Fruit fly (Drosophila melanogaster) whole organism, embryonic: ENCODE results near the gene CG16903.
A peak's percentile ranks its signal among the peaks of the same experiment; 100 is the strongest.

ENCODE experiments used
- Asciz ChIP-seq: fragments of 200-800 bp; sonication (Bioruptor generic); optimal IDR thresholded peaks from 2 replicates; lab custom pipeline; 2017; ENCODE audit warnings: missing biosample characterization, mild to moderate bottlenecking, missing genetic modification characterization, missing genetic modification reagents
- Bgb ChIP-seq: fragments of 200-800 bp; sonication (Bioruptor generic); IDR thresholded peaks from 2 replicates; pipeline ENCODE4 v1.3.6; 2022; ENCODE audit warnings: missing biosample characterization, missing genetic modification characterization; ENCODE audit not compliant: partially characterized antibody
- Blimp-1 ChIP-seq: fragments of 200-800 bp; sonication (Bioruptor generic); optimal IDR thresholded peaks from 3 replicates; lab custom pipeline; 2018; ENCODE audit warnings: missing biosample characterization, missing genetic modification characterization, mild to moderate bottlenecking, moderate library complexity, missing genetic modification reagents
- CG11695 ChIP-seq: fragments of 200-800 bp; sonication (Bioruptor generic); IDR thresholded peaks from 3 replicates; pipeline ENCODE4 v1.3.6; 2022; ENCODE audit warnings: missing biosample characterization, missing genetic modification characterization
- CG11696 ChIP-seq: fragments of 200-800 bp; sonication (Bioruptor generic); IDR thresholded peaks from 2 replicates; pipeline ENCODE4 v1.3.6; 2022; ENCODE audit warnings: missing biosample characterization, missing genetic modification characterization
- CG12155 ChIP-seq: fragments of 200-800 bp; sonication (Bioruptor generic); optimal IDR thresholded peaks from 3 replicates; lab custom pipeline; 2016; ENCODE audit warnings: missing biosample characterization, missing genetic modification characterization
- CG13775 ChIP-seq: fragments of 200-800 bp; sonication (Bioruptor generic); optimal IDR thresholded peaks from 3 replicates; lab custom pipeline; 2017; ENCODE audit warnings: missing biosample characterization, mild to moderate bottlenecking, missing genetic modification characterization
- CG15269 ChIP-seq: fragments of 200-800 bp; sonication (Bioruptor generic); optimal IDR thresholded peaks from 2 replicates; lab custom pipeline; 2018; ENCODE audit warnings: missing biosample characterization, mild to moderate bottlenecking, missing genetic modification characterization, moderate library complexity
- CG18011 ChIP-seq: fragments of 200-800 bp; sonication (Bioruptor generic); optimal IDR thresholded peaks from 2 replicates; lab custom pipeline; 2017; ENCODE audit warnings: missing biosample characterization, missing genetic modification characterization, mild to moderate bottlenecking, moderate library complexity, missing genotype
- CG2116 ChIP-seq: fragments of 200-800 bp; sonication (Bioruptor generic); optimal IDR thresholded peaks from 3 replicates; lab custom pipeline; 2018; ENCODE audit warnings: missing biosample characterization, mild to moderate bottlenecking, missing genetic modification characterization
- CG2120 ChIP-seq: fragments of 200-800 bp; sonication (Bioruptor generic); optimal IDR thresholded peaks from 3 replicates; lab custom pipeline; 2016; ENCODE audit warnings: missing biosample characterization, missing genetic modification characterization
- CG30403 ChIP-seq: fragments of 200-800 bp; sonication (Bioruptor generic); optimal IDR thresholded peaks from 3 replicates; lab custom pipeline; 2016; ENCODE audit warnings: missing biosample characterization, missing genetic modification characterization
- CG3163 ChIP-seq: fragments of 200-800 bp; sonication (Bioruptor generic); optimal IDR thresholded peaks from 3 replicates; lab custom pipeline; 2016; ENCODE audit warnings: missing biosample characterization, missing genetic modification characterization
- CG33557 ChIP-seq: fragments of 200-800 bp; sonication (Bioruptor generic); optimal IDR thresholded peaks from 2 replicates; lab custom pipeline; 2019; ENCODE audit warnings: missing biosample characterization, mild to moderate bottlenecking, missing genetic modification characterization, moderate library complexity
- CG34224 ChIP-seq: fragments of 200-800 bp; sonication (Bioruptor generic); IDR thresholded peaks from 3 replicates; pipeline ENCODE4 v1.3.6; 2022; ENCODE audit warnings: missing biosample characterization, missing genetic modification characterization; ENCODE audit not compliant: partially characterized antibody
- CG3726 ChIP-seq: fragments of 200-800 bp; sonication (Bioruptor generic); IDR thresholded peaks from 3 replicates; pipeline ENCODE4, ENCODE4 v1.3.6; 2022; ENCODE audit warnings: missing biosample characterization, missing genetic modification characterization
- CG4282 ChIP-seq: fragments of 200-800 bp; sonication (Bioruptor generic); optimal IDR thresholded peaks from 2 replicates; lab custom pipeline; 2016; ENCODE audit warnings: missing biosample characterization, missing genetic modification characterization
- Dip3 ChIP-seq: fragments of 200-800 bp; sonication (Bioruptor generic); optimal IDR thresholded peaks from 3 replicates; lab custom pipeline; 2016; ENCODE audit warnings: missing biosample characterization, missing genetic modification characterization
- ERR ChIP-seq: fragments of 200-800 bp; sonication (Bioruptor generic); optimal IDR thresholded peaks from 2 replicates; lab custom pipeline; 2016; ENCODE audit warnings: missing biosample characterization, missing genetic modification characterization
- Elba2 ChIP-seq: fragments of 200-800 bp; sonication (Bioruptor generic); optimal IDR thresholded peaks from 3 replicates; lab custom pipeline; 2016; ENCODE audit warnings: missing biosample characterization, missing genetic modification characterization
- GATAe ChIP-seq: fragments of 200-800 bp; sonication (Bioruptor generic); conservative IDR thresholded peaks from 2 replicates; pipeline ENCODE4 v1.3.6; 2022; ENCODE audit warnings: missing biosample characterization, missing genetic modification characterization
- HLH54F ChIP-seq: fragments of 200-800 bp; sonication (Bioruptor generic); optimal IDR thresholded peaks from 3 replicates; lab custom pipeline; 2016; ENCODE audit warnings: missing biosample characterization, missing genetic modification characterization
- Hr51 ChIP-seq, 2 experiments: fragments of 200-800 bp; sonication (Bioruptor generic); optimal IDR thresholded peaks; 2 replicates in 1 of 2; 3 replicates in 1 of 2; lab custom pipeline; 2016 to 2018; ENCODE audit warnings: missing biosample characterization in 2 of 2, missing genetic modification characterization in 2 of 2, mild to moderate bottlenecking in 1 of 2, moderate library complexity in 1 of 2
- MTF-1 ChIP-seq: fragments of 200-800 bp; sonication (Bioruptor generic); optimal IDR thresholded peaks from 2 replicates; lab custom pipeline; 2018; ENCODE audit warnings: missing biosample characterization, mild to moderate bottlenecking, missing genetic modification characterization, borderline replicate concordance
- NfI ChIP-seq: fragments of 200-800 bp; sonication (Bioruptor generic); optimal IDR thresholded peaks from 3 replicates; lab custom pipeline; 2018; ENCODE audit warnings: missing biosample characterization, mild to moderate bottlenecking, missing genetic modification characterization, moderate library complexity
- Ptx1 ChIP-seq: fragments of 200-800 bp; sonication (Bioruptor generic); IDR thresholded peaks from 2 replicates; pipeline ENCODE4 v1.3.6; 2022; ENCODE audit warnings: missing biosample characterization, missing genetic modification characterization
- Spps ChIP-seq: fragments of 200-800 bp; sonication (Bioruptor generic); optimal IDR thresholded peaks from 2 replicates; lab custom pipeline; 2018; ENCODE audit warnings: missing biosample characterization, mild to moderate bottlenecking, missing genetic modification characterization
- Stat92E ChIP-seq, 3 experiments: fragments of >200 bp in 2 of 3; fragments of 200-800 bp in 1 of 3; sonication (Bioruptor generic) in 1 of 3; optimal IDR thresholded peaks; 2 replicates each; lab custom pipeline; 2017 to 2019; ENCODE audit warnings: missing biosample characterization in 3 of 3, missing genetic modification characterization in 3 of 3, mild to moderate bottlenecking in 1 of 3, moderate library complexity in 1 of 3
- aop ChIP-seq: fragments of 200-800 bp; sonication (Bioruptor generic); IDR thresholded peaks from 2 replicates; pipeline ENCODE4 v1.3.6; 2022; ENCODE audit warnings: missing biosample characterization, missing genetic modification characterization
- ap ChIP-seq: fragments of 200-800 bp; sonication (Bioruptor generic); IDR thresholded peaks from 2 replicates; pipeline ENCODE4 v1.3.6; 2022; ENCODE audit warnings: missing biosample characterization, missing genetic modification characterization
- ase ChIP-seq: fragments of 200-800 bp; sonication (Bioruptor generic); IDR thresholded peaks from 3 replicates; pipeline ENCODE4 v1.3.6; 2022; ENCODE audit warnings: missing biosample characterization, missing genetic modification characterization
- dimm ChIP-seq: fragments of 200-800 bp; sonication (Bioruptor generic); IDR thresholded peaks from 2 replicates; pipeline ENCODE4 v1.3.6; 2022; ENCODE audit warnings: missing biosample characterization, missing genetic modification characterization
- dmrt11E ChIP-seq: fragments of 200-800 bp; sonication (Bioruptor generic); optimal IDR thresholded peaks from 3 replicates; lab custom pipeline; 2018; ENCODE audit warnings: missing biosample characterization, mild to moderate bottlenecking, missing genetic modification characterization, moderate library complexity
- fru ChIP-seq: fragments of >200 bp; optimal IDR thresholded peaks from 2 replicates; lab custom pipeline; 2017
- ind ChIP-seq: fragments of 200-800 bp; sonication (Bioruptor generic); optimal IDR thresholded peaks from 3 replicates; lab custom pipeline; 2016; ENCODE audit warnings: missing biosample characterization, missing genetic modification characterization
- insv ChIP-seq, 2 experiments: fragments of 200-800 bp; sonication (Bioruptor generic); optimal IDR thresholded peaks; 3 replicates each; lab custom pipeline; 2016 to 2018; ENCODE audit warnings: missing biosample characterization in 2 of 2, missing genetic modification characterization in 2 of 2
- inv ChIP-seq: fragments of 200-800 bp; sonication (Bioruptor generic); IDR thresholded peaks from 2 replicates; pipeline ENCODE4 v1.3.6; 2022; ENCODE audit warnings: missing biosample characterization, missing genetic modification characterization; ENCODE audit not compliant: partially characterized antibody
- nom ChIP-seq: fragments of 200-800 bp; sonication (Bioruptor generic); optimal IDR thresholded peaks from 2 replicates; lab custom pipeline; 2017; ENCODE audit warnings: missing biosample characterization, missing genetic modification characterization, mild to moderate bottlenecking, moderate library complexity, missing genetic modification reagents
- phol ChIP-seq: fragments of 200-800 bp; sonication (Bioruptor generic); optimal IDR thresholded peaks from 3 replicates; lab custom pipeline; 2018; ENCODE audit warnings: missing biosample characterization, mild to moderate bottlenecking, missing genetic modification characterization, moderate library complexity
- psq ChIP-seq: fragments of 200-800 bp; sonication (Bioruptor generic); optimal IDR thresholded peaks from 2 replicates; lab custom pipeline; 2017; ENCODE audit warnings: missing biosample characterization, missing genetic modification characterization
- row ChIP-seq: fragments of 200-800 bp; sonication (Bioruptor generic); IDR thresholded peaks from 3 replicates; pipeline ENCODE4 v1.3.6; 2022; ENCODE audit warnings: missing biosample characterization, missing genetic modification characterization
- so ChIP-seq: fragments of 200-800 bp; sonication (Bioruptor generic); IDR thresholded peaks from 3 replicates; pipeline ENCODE4 v1.3.6; 2022; ENCODE audit warnings: missing biosample characterization, missing genetic modification characterization
- sob ChIP-seq: fragments of 200-800 bp; sonication (Bioruptor generic); IDR thresholded peaks from 2 replicates; pipeline ENCODE4 v1.3.6; 2022; ENCODE audit warnings: missing biosample characterization, missing genetic modification characterization
- tio ChIP-seq: fragments of 200-800 bp; sonication (Bioruptor generic); optimal IDR thresholded peaks from 2 replicates; lab custom pipeline; 2017; ENCODE audit warnings: missing biosample characterization, missing genetic modification characterization, inconsistent platforms
- trh ChIP-seq: fragments of 200-800 bp; sonication (Bioruptor generic); optimal IDR thresholded peaks from 2 replicates; lab custom pipeline; 2016; ENCODE audit warnings: missing biosample characterization, missing genetic modification characterization
- twi ChIP-seq: fragments of 200-800 bp; optimal IDR thresholded peaks from 2 replicates; lab custom pipeline; 2019; ENCODE audit warnings: missing biosample characterization, mild to moderate bottlenecking, missing genetic modification characterization, moderate library complexity
- zfh1 ChIP-seq: fragments of 200-800 bp; sonication (Bioruptor generic); IDR thresholded peaks from 3 replicates; pipeline ENCODE4 v1.3.6; 2022; ENCODE audit warnings: missing biosample characterization, missing genetic modification characterization

Gene CG16903

DNA sequence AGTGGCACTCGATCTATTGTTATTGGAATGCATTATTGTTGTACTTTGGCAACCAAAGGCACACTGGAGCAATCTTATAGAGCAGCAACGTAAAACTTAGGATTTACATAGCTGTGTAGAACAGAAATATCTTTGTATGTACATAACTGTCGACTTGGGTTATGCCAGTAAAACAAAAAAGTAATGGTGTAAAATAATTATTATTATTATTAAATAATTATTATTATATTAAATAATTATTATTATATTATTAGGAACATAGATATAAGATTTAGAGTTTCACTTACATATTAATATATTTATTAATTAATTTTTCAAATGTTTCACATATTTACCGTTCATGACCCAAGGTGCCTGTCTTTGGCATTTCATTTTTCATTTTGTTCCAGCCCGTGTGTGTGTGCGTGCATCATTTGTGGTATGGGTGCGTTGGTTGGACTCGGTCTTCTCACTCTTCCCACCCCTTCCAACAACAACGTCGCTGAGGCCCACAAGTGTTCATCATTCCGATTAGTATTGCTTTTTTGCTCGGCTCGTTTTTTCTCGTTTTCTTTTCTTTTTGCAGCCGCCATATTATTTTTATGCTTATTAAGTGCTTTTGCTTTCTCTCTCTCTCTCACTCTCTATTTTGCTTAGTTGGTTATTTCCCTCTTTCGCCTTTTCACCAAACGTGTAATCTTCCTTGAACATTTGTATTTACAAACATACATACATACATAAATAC lies 43.9 kb upstream of the CG16903 start (continued):
- TF ChIP-seq Stat92E (GFP tag; optimal IDR thresholded peaks at IDR 0.05; lab: Kevin White, UChicago) (peak in 1 of 3 experiments; percentile 94), twi (tag; lab: Kevin White, UChicago) (peak; percentile 88), Ptx1 (peak; percentile 95), Asciz (peak; percentile 98), NfI (GFP tag; lab: Kevin White, UChicago) (peak; percentile 98), dmrt11E (peak; percentile 99), CG18011 (GFP tag; lab: Kevin White, UChicago) (peak; percentile 74), Elba2 (peak; percentile 73), CG13775 (peak; percentile 99), zfh1 (peak; percentile 92), CG11695 (GFP tag; lab: Robert Waterston, UW) (peak; percentile 96), dimm (GFP tag; lab: Robert Waterston, UW) (peak; percentile 85), so (GFP tag; lab: Robert Waterston, UW) (peak; percentile 91; the same call in 2 of the 3 replicates), CG12155 (GFP tag; lab: Kevin White, UChicago) (peak; percentile 91), HLH54F (GFP tag; lab: Kevin White, UChicago) (peak; percentile 84), CG11696 (peak; percentile 74; the same call in 1 of the 2 replicates), nom (GFP tag; lab: Kevin White, UChicago) (peak; percentile 90), CG34224 (GFP tag; lab: Robert Waterston, UW) (no peak), MTF-1 (GFP tag; lab: Kevin White, UChicago) (peak; percentile 85), Spps (tag; lab: Kevin White, UChicago) (peak; percentile 97), psq (peak; percentile 71), fru (no peak), ap (GFP tag; lab: Robert Waterston, UW) (peak; percentile 84), phol (tag; lab: Kevin White, UChicago) (peak; percentile 98)

DNA sequence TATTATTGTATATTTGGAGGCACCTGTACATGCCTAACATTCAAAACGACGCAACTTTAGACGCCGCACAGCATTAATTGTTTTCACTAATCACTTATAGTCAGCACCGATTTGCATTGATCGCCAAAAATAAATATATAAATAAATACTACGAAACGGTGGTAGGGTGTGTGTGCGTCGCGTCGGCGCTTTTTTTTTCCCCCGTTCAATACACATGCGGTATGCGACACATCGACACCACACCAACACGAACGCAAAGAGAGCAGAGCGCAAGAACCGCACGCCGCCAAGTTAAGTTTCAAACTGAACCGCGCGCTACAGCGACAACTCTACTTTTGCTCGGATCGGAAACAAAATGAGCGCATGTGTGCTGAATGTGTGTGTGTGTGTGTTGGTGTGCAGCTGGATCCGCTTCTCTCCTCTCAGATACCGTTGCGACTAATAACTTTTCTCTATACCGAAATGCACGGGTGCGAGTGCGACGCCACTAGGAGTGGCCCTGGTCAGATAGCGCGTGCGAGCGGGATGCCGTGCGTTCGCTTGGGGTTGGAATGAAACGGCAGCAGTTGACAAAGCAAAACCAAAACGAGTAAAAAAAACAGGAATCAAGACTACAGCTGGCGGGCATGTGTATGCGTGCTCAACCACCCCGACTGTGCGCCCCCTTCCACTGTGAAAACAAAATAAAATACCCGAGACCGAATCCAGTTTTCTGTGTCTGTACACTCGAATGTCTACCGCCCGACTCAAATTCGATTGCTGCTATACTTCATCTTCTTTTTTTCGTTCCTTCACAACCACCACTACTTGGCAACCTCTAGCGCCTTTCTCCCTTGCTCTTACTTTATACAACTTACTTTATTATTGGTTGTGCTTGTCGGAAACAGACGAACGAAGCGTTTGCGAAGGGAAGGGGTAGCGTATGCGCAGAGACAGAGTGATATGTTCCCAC lies 43.1 kb upstream of the CG16903 start, which contains the start of gene ph-d:
Gene ph-d, minus strand, starts transcription at position 274 of the 952 bp plus-strand sequence.
- peak in 1 of 2 experiments; percentile 17 for TF ChIP-seq insv (GFP tag; optimal IDR thresholded peaks at IDR 0.05; lab: Kevin White, UChicago)
- TF ChIP-seq ase (GFP tag; lab: Robert Waterston, UW): no peak
- TF ChIP-seq CG3163: no peak
- TF ChIP-seq Blimp-1 (GFP tag; lab: Kevin White, UChicago): peak; percentile 52
- peak; percentile 43 to 53 for TF ChIP-seq Hr51 (GFP tag; optimal IDR thresholded peaks at IDR 0.05; lab: Kevin White, UChicago)
- peak; percentile 69; the same call in 1 of the 2 replicates for TF ChIP-seq aop
- peak; percentile 7 for TF ChIP-seq Dip3 (GFP tag; lab: Kevin White, UChicago)
- TF ChIP-seq CG4282 (GFP tag; lab: Kevin White, UChicago): no peak
- peak; percentile 46; the same call in 1 of the 2 replicates for TF ChIP-seq Bgb (GFP tag; lab: Robert Waterston, UW)
- peak; percentile 53 for TF ChIP-seq CG15269 (tag; lab: Kevin White, UChicago)
- TF ChIP-seq psq: no peak
- TF ChIP-seq tio (GFP tag; lab: Kevin White, UChicago): peak; percentile 30
- peak; percentile 41 for TF ChIP-seq CG33557
- peak; percentile 46 for TF ChIP-seq ind (GFP tag; lab: Kevin White, UChicago)
- TF ChIP-seq CG30403 (GFP tag; lab: Kevin White, UChicago): peak; percentile 42
- peak; percentile 90 for TF ChIP-seq row (GFP tag; lab: Robert Waterston, UW)
- no peak for TF ChIP-seq trh
- peak; percentile 62 for TF ChIP-seq CG2120 (GFP tag; lab: Kevin White, UChicago)
- peak; percentile 57 for TF ChIP-seq GATAe (GFP tag; lab: Robert Waterston, UW)
- no peak for TF ChIP-seq ERR
- TF ChIP-seq CG2116: peak; percentile 47
- TF ChIP-seq inv (GFP tag; lab: Robert Waterston, UW): no peak; the same call in 1 of the 2 replicates
- TF ChIP-seq sob: peak; percentile 34; the same call in 1 of the 2 replicates
- no peak for TF ChIP-seq CG3726
